Worm (Caenorhabditis elegans): Measurements from ENCODE around the gene best-7.
"Not testable (repeated sequence)": the region's sequence is repeated elsewhere in the genome, so short reads cannot be mapped to it uniquely, and the experiment has no call there.

best-7 gene

DNA sequence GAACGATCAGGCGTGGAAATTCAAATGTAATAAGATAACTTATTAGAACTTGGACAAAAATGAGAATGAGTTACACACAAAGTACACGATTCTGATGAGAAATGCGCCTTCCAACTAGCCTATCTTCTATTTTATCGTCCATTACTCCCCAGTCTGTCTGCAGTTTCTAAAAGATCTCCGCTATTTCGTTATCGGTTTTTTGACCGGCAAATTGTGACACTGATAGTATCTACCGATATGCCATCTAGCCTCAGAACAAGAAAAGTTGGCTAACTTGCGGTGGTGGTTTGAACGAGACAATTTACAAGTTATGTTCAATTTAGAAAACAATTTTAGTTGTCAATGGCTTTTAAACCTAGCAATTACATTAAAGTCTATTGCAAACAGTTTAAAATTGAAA, 18.6 kb downstream of the best-7 start:
- peak; percentile 29 for TF ChIP-seq ceh-28 (tag; optimal IDR thresholded peaks at IDR 0.05)
- no peak for TF ChIP-seq fkh-10 (GFP tag; optimal IDR thresholded peaks at IDR 0.05)
- TF ChIP-seq elt-1 (tag; optimal IDR thresholded peaks at IDR 0.05) = peak; percentile 96
- peak; percentile 15 for TF ChIP-seq nhr-23 (tag; optimal IDR thresholded peaks at IDR 0.05)
- TF ChIP-seq nhr-25 (tag; optimal IDR thresholded peaks at IDR 0.05) = peak; percentile 54
- no peak for TF ChIP-seq lin-39 (tag; optimal IDR thresholded peaks at IDR 0.05)
- peak; percentile 86 for TF ChIP-seq elt-2 (tag; optimal IDR thresholded peaks at IDR 0.05)
- TF ChIP-seq jun-1 (tag; optimal IDR thresholded peaks at IDR 0.05) = no peak
- peak; percentile 25 for TF ChIP-seq unc-62 (GFP tag; optimal IDR thresholded peaks at IDR 0.05)
- peak; percentile 18 for TF ChIP-seq pqm-1 (tag; optimal IDR thresholded peaks at IDR 0.05)

DNA sequence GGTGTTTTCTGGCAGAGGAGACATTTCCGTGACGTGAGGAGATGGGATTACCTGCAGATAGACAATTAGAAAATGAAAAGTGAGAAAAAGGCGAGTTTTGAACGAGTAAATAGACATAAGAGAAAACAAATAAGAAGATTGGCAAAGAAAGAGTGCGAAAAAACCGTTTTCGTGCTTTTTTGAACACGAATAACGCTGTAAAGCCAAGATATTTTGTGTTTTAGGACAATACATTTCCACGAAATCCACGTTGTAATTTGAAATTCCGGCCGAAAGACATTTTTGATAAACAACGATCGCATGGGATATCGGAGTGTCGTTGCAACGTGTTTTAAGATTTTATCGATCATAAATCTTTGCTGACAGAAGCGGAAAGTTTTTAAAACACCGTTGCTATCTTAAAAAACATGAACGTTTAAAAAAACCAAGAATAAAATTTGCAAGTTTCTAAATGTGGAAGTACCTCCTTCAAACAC, 19.3 kb downstream of the best-7 start, which contains the start of gene adk-1:
Gene adk-1 (minus strand): TSS at position 51 of the 476 bp plus-strand sequence.
- TF ChIP-seq lin-15B (tag; optimal IDR thresholded peaks at IDR 0.05) = peak; percentile 44
- no peak for TF ChIP-seq fkh-10 (GFP tag; optimal IDR thresholded peaks at IDR 0.05)
- no peak for TF ChIP-seq pqm-1 (tag; optimal IDR thresholded peaks at IDR 0.05)
- TF ChIP-seq egl-5 (tag; optimal IDR thresholded peaks at IDR 0.05) = no peak
- peak; percentile 21 for TF ChIP-seq nfya-1 (tag; optimal IDR thresholded peaks at IDR 0.05; ENCODE audit: insufficient read depth)

DNA sequence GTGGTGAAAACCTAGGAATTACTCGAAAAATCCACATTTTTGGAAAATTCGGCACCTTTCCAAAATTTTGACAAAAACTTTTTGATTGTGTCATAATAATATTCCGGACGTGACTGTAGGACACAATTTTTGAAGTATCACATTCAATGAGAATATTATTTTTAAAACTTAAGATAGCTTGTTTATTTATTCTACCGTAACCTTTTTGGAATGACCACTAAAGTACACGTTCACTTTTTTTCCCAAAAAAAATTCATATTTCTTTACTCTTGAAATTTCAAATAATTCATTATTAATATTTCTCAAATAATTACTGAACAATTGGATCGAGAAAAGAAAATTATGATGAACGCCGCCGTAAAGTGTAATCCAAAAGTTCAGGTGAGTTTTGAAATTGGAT, 22.9 kb downstream of the best-7 start, which contains the start of gene R07H5.9:
Gene R07H5.9 (plus strand): TSS at position 301 of the 400 bp plus-strand sequence.
- TF ChIP-seq lsy-12 (tag; optimal IDR thresholded peaks at IDR 0.05) = no peak
- TF ChIP-seq lin-39 (tag; optimal IDR thresholded peaks at IDR 0.05) = no peak
- no peak for TF ChIP-seq nfya-1 (tag; optimal IDR thresholded peaks at IDR 0.05; ENCODE audit: insufficient read depth)
- TF ChIP-seq elt-3 (tag; optimal IDR thresholded peaks at IDR 0.05) = no peak
- TF ChIP-seq nhr-77 (tag; optimal IDR thresholded peaks at IDR 0.05) = no peak
- no peak for TF ChIP-seq nhr-23 (tag; optimal IDR thresholded peaks at IDR 0.05)
- no peak for TF ChIP-seq jun-1 (tag; optimal IDR thresholded peaks at IDR 0.05)
- TF ChIP-seq nhr-25 (tag; optimal IDR thresholded peaks at IDR 0.05) = no peak
- no peak for TF ChIP-seq R02D3.7 (tag; optimal IDR thresholded peaks at IDR 0.05)
- no peak for TF ChIP-seq nhr-28 (tag; optimal IDR thresholded peaks at IDR 0.05)
- TF ChIP-seq elt-1 (tag; optimal IDR thresholded peaks at IDR 0.05) = no peak
- TF ChIP-seq pqm-1 (tag; optimal IDR thresholded peaks at IDR 0.05) = no peak
- TF ChIP-seq ceh-28 (tag; optimal IDR thresholded peaks at IDR 0.05) = no peak
- no peak for TF ChIP-seq unc-39 (tag; optimal IDR thresholded peaks at IDR 0.05)
- TF ChIP-seq nhr-12 (tag; optimal IDR thresholded peaks at IDR 0.05) = no peak
- TF ChIP-seq tbx-2 (tag; optimal IDR thresholded peaks at IDR 0.05) = no peak
- no peak for TF ChIP-seq ztf-4 (tag; optimal IDR thresholded peaks at IDR 0.05)
- TF ChIP-seq elt-2 (tag; optimal IDR thresholded peaks at IDR 0.05) = no peak
- no peak for TF ChIP-seq mdl-1 (tag; optimal IDR thresholded peaks at IDR 0.05)
- no peak for TF ChIP-seq nhr-11 (tag; optimal IDR thresholded peaks at IDR 0.05)

DNA sequence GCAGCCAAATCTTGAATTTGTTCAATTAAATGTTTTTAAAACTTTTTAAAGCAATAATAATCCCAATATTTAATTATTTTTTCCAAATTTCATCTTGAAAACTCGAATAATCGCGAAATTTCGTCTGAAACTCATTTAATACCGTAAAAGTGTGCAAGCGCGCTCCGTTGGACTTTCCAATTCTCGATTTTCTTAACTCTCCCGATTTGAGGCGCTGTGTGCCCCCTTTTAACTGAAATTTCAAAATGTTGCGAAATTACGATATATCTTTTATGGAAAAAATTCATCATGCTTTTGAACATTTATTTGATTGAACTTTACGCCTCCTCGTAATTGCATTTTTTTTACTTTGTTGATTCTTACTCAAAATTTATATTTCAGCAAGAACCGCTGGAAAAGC, 27.7 kb downstream of the best-7 start, which contains the start of gene R07H5.11:
Gene R07H5.11 (plus strand): TSS at position 380 of the 400 bp plus-strand sequence.
- not testable (repeated sequence) for TF ChIP-seq daf-12, ZK546.5, ztf-11 (tag; optimal IDR thresholded peaks at IDR 0.05)

DNA sequence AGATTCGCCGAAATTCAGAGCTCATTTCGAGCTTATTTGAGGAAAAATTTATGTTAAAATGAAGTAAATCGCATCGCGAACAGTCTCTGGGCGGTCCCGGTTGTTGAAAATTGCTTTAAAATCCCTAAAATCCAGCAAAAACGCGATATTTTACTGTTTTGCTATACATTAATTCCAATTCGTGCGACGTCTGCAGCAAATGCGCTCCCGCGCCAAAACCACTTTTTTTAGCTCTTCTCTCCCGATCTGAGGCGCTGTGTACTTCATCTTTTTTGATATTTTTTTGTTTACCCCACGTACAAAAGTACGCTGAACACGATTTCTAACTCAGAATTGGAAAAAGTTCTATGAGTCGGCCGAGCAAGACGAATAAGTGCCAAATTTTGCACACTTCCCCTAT, 31.1 kb downstream of the best-7 start, which contains the start of gene R07H5.16:
Gene R07H5.16 (plus strand): TSS at position 348 of the 400 bp plus-strand sequence.
- TF ChIP-seq lin-39, pqm-1, ceh-28 (tag; optimal IDR thresholded peaks at IDR 0.05): not testable (repeated sequence)

DNA sequence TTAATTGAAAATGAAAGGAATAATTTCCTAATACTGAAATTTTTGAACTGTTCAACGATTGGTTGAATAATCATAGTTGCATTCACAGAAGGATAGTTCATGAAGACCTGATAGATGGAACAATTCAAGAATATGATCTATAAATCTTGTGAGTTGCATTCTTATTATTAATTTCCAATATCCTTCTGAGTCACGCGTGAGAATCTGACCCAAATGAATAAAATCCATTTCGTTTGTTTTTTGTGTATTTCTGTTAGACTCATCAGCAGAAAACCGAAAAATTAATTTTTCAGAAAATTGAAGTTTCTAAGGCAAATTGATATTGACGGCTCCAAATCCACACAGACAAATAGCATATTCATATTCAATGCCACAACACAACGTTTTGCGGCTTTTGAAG, 40.7 kb downstream of the best-7 start, which contains the start of gene fbxb-79:
Gene fbxb-79 (minus strand): TSS at position 101 of the 400 bp plus-strand sequence.
- no peak for TF ChIP-seq R02D3.7 (tag; optimal IDR thresholded peaks at IDR 0.05)
- no peak for TF ChIP-seq lin-39 (tag; optimal IDR thresholded peaks at IDR 0.05)
- TF ChIP-seq nhr-237 (tag; optimal IDR thresholded peaks at IDR 0.05) = no peak
- TF ChIP-seq nhr-28 (tag; optimal IDR thresholded peaks at IDR 0.05) = no peak
- no peak for TF ChIP-seq fkh-2 (tag; optimal IDR thresholded peaks at IDR 0.05)
- no peak for TF ChIP-seq lsy-12 (tag; optimal IDR thresholded peaks at IDR 0.05)
- no peak for TF ChIP-seq hmg-11 (tag; optimal IDR thresholded peaks at IDR 0.05)
- no peak for TF ChIP-seq ztf-11 (tag; optimal IDR thresholded peaks at IDR 0.05)
- TF ChIP-seq ZK546.5 (tag; optimal IDR thresholded peaks at IDR 0.05) = no peak
- no peak for TF ChIP-seq elt-1 (tag; optimal IDR thresholded peaks at IDR 0.05)
- no peak for TF ChIP-seq tbx-2 (tag; optimal IDR thresholded peaks at IDR 0.05)
- TF ChIP-seq elt-3 (tag; optimal IDR thresholded peaks at IDR 0.05) = no peak
